Worm (Caenorhabditis elegans) whole organism, L4 larva: ENCODE data around the gene clc-25.
A peak's percentile ranks its signal among the peaks of the same experiment; 100 is the strongest.

ENCODE experiments used
- F10B5.3 ChIP-seq: sonication (generic microtip); optimal IDR thresholded peaks from 2 replicates; lab custom pipeline; 2016; ENCODE audit warnings: mild to moderate bottlenecking, missing genetic modification characterization, missing compliant biosample characterization
- F37D6.2 ChIP-seq: sonication (generic microtip); optimal IDR thresholded peaks from 2 replicates; lab custom pipeline; 2016; ENCODE audit warnings: mild to moderate bottlenecking, missing genetic modification characterization, missing compliant biosample characterization
- F44E2.7 ChIP-seq: fragments of 200-800 bp; sonication (Bioruptor generic); IDR thresholded peaks from 2 replicates; pipeline ENCODE4 v2.1.2; 2022; ENCODE audit warnings: missing genetic modification characterization, missing compliant biosample characterization
- F49E8.2 ChIP-seq: sonication (generic microtip); optimal IDR thresholded peaks from 2 replicates; lab custom pipeline; 2016; ENCODE audit warnings: missing compliant biosample characterization, mild to moderate bottlenecking, missing genetic modification characterization, borderline replicate concordance
- T20F7.1 ChIP-seq: fragments of 200-800 bp; sonication (Bioruptor generic); optimal IDR thresholded peaks from 2 replicates; lab custom pipeline; 2018; ENCODE audit warnings: mild to moderate bottlenecking, missing genetic modification characterization, missing compliant biosample characterization
- T26A8.4 ChIP-seq: fragments of 200-800 bp; sonication (Bioruptor generic); IDR thresholded peaks from 2 replicates; pipeline ENCODE4 v1.3.6; 2022; ENCODE audit warnings: missing genetic modification characterization, missing compliant biosample characterization
- Y105C5A.15 ChIP-seq: fragments of 200-800 bp; sonication (Bioruptor generic); IDR thresholded peaks from 2 replicates; pipeline ENCODE4 v1.3.6; 2022; ENCODE audit warnings: missing genetic modification characterization, missing compliant biosample characterization
- aly-2 ChIP-seq: sonication (generic microtip); optimal IDR thresholded peaks from 2 replicates; lab custom pipeline; 2018; ENCODE audit warnings: missing biosample characterization, missing genetic modification characterization
- attf-4 ChIP-seq: sonication (generic microtip); optimal IDR thresholded peaks from 3 replicates; lab custom pipeline; 2017; ENCODE audit warnings: missing biosample characterization, missing genetic modification characterization
- ceh-32 ChIP-seq: sonication (generic microtip); optimal IDR thresholded peaks from 2 replicates; lab custom pipeline; 2016; ENCODE audit warnings: mild to moderate bottlenecking, missing genetic modification characterization, missing compliant biosample characterization; ENCODE audit not compliant: poor library complexity
- ceh-44 ChIP-seq: fragments of 200-800 bp; sonication (Bioruptor generic); IDR thresholded peaks from 2 replicates; pipeline ENCODE4 v1.3.6; 2022; ENCODE audit warnings: missing genetic modification reagents, missing genetic modification characterization, missing compliant biosample characterization
- ceh-82 ChIP-seq: sonication (generic microtip); optimal IDR thresholded peaks from 2 replicates; lab custom pipeline; 2017; ENCODE audit warnings: missing biosample characterization, missing genetic modification characterization
- cey-2 ChIP-seq: sonication (generic microtip); optimal IDR thresholded peaks from 3 replicates; lab custom pipeline; 2017; ENCODE audit warnings: missing genetic modification characterization, mild to moderate bottlenecking, missing compliant biosample characterization, antibody characterized with exemption, borderline replicate concordance; ENCODE audit not compliant: insufficient read depth
- ctbp-1 ChIP-seq: fragments of 200-800 bp; sonication (Bioruptor generic); IDR thresholded peaks from 2 replicates; pipeline ENCODE4 v1.3.6; 2022; ENCODE audit warnings: missing genetic modification reagents, missing genetic modification characterization, missing compliant biosample characterization
- daf-12 ChIP-seq: fragments of 150-350 bp; optimal IDR thresholded peaks from 2 replicates; lab custom pipeline; 2014; ENCODE audit warnings: missing biosample characterization, missing genetic modification reagents, missing genetic modification characterization
- daf-16 ChIP-seq, 3 experiments: sonication (generic microtip); optimal IDR thresholded peaks; 2 replicates each; lab custom pipeline; 2016 to 2017; ENCODE audit warnings: missing genetic modification characterization in 3 of 3, missing genetic modification reagents in 3 of 3, mild to moderate bottlenecking in 2 of 3, missing compliant biosample characterization in 2 of 3, missing biosample characterization in 1 of 3, moderate library complexity in 1 of 3
- dmd-9 ChIP-seq: fragments of 200-800 bp; sonication (Bioruptor generic); IDR thresholded peaks from 2 replicates; pipeline ENCODE4 v1.3.6; 2022; ENCODE audit warnings: missing genetic modification reagents, missing genetic modification characterization, missing compliant biosample characterization
- duxl-1 ChIP-seq: sonication (generic microtip); optimal IDR thresholded peaks from 2 replicates; lab custom pipeline; 2016; ENCODE audit warnings: mild to moderate bottlenecking, missing genetic modification characterization, moderate library complexity, missing compliant biosample characterization; ENCODE audit not compliant: poor library complexity
- egl-27 ChIP-seq: sonication (generic microtip); optimal IDR thresholded peaks from 3 replicates; lab custom pipeline; 2017; ENCODE audit warnings: missing biosample characterization, missing genetic modification reagents, missing genetic modification characterization
- egl-43 ChIP-seq: fragments of 200-800 bp; sonication (Bioruptor generic); IDR thresholded peaks from 2 replicates; pipeline ENCODE4 v1.3.6; 2022; ENCODE audit warnings: missing genetic modification reagents, missing genetic modification characterization, missing compliant biosample characterization
- fkh-10 ChIP-seq: fragments of 150-350 bp; optimal IDR thresholded peaks from 2 replicates; lab custom pipeline; 2014; ENCODE audit warnings: missing biosample characterization, missing genetic modification reagents, missing genetic modification characterization
- hlh-11 ChIP-seq: fragments of 200-800 bp; sonication (Bioruptor generic); optimal IDR thresholded peaks from 2 replicates; lab custom pipeline; 2018; ENCODE audit warnings: mild to moderate bottlenecking, missing genetic modification characterization, missing compliant biosample characterization
- hlh-30 ChIP-seq: sonication (generic microtip); optimal IDR thresholded peaks from 2 replicates; lab custom pipeline; 2017; ENCODE audit warnings: antibody characterized with exemption, mild to moderate bottlenecking, missing genetic modification characterization, missing compliant biosample characterization; ENCODE audit not compliant: insufficient read depth
- lim-7 ChIP-seq: fragments of 200-800 bp; sonication (Bioruptor generic); IDR thresholded peaks from 2 replicates; pipeline ENCODE4 v1.3.6; 2022; ENCODE audit warnings: missing genetic modification characterization, missing compliant biosample characterization
- lin-1 ChIP-seq: fragments of 200-800 bp; sonication (Bioruptor generic); IDR thresholded peaks from 2 replicates; pipeline ENCODE4 v1.3.6; 2022; ENCODE audit warnings: missing genetic modification reagents, missing genetic modification characterization, missing compliant biosample characterization
- lin-13 ChIP-seq: fragments of 150-350 bp; optimal IDR thresholded peaks from 2 replicates; lab custom pipeline; 2014; ENCODE audit warnings: missing biosample characterization, missing genetic modification reagents, missing genetic modification characterization
- lin-15B ChIP-seq: fragments of 150-350 bp; sonication (generic microtip); optimal IDR thresholded peaks from 3 replicates; lab custom pipeline; 2014; ENCODE audit warnings: missing biosample characterization, missing genetic modification characterization
- lin-38 ChIP-seq: fragments of 200-800 bp; sonication (Bioruptor generic); IDR thresholded peaks from 2 replicates; pipeline ENCODE4 v1.3.6; 2022; ENCODE audit warnings: missing genetic modification reagents, missing genetic modification characterization, missing compliant biosample characterization
- lsy-2 ChIP-seq, 2 experiments: fragments of 150-350 bp in 1 of 2; sonication (generic microtip) in 1 of 2; optimal IDR thresholded peaks; 2 replicates each; lab custom pipeline; 2014 to 2017; ENCODE audit warnings: missing biosample characterization in 2 of 2, missing genetic modification characterization in 2 of 2
- madf-9 ChIP-seq: fragments of 200-800 bp; sonication (Bioruptor generic); conservative IDR thresholded peaks from 2 replicates; pipeline ENCODE4 v1.3.6; 2022; ENCODE audit warnings: missing genetic modification reagents, missing genetic modification characterization, missing compliant biosample characterization
- mep-1 ChIP-seq: fragments of 150-350 bp; sonication (generic microtip); optimal IDR thresholded peaks from 3 replicates; lab custom pipeline; 2014; ENCODE audit warnings: missing biosample characterization, missing genetic modification characterization
- nhr-11 ChIP-seq: fragments of 150-350 bp; optimal IDR thresholded peaks from 2 replicates; lab custom pipeline; 2014; ENCODE audit warnings: missing biosample characterization, missing genetic modification characterization
- nhr-41 ChIP-seq: fragments of 200-800 bp; sonication (Bioruptor generic); IDR thresholded peaks from 2 replicates; pipeline ENCODE4 v1.3.6; 2022; ENCODE audit warnings: missing genetic modification reagents, missing genetic modification characterization, missing compliant biosample characterization
- nhr-48 ChIP-seq: sonication (generic microtip); optimal IDR thresholded peaks from 2 replicates; lab custom pipeline; 2016; ENCODE audit warnings: mild to moderate bottlenecking, missing genetic modification characterization, missing compliant biosample characterization
- nhr-76 ChIP-seq: fragments of 150-350 bp; optimal IDR thresholded peaks from 2 replicates; lab custom pipeline; 2014; ENCODE audit warnings: missing biosample characterization, missing genetic modification characterization
- php-3 ChIP-seq: fragments of 200-800 bp; sonication (Bioruptor generic); IDR thresholded peaks from 2 replicates; pipeline ENCODE4 v1.3.6; 2022; ENCODE audit warnings: missing genetic modification reagents, missing genetic modification characterization, missing compliant biosample characterization
- rbr-2 ChIP-seq: sonication (generic microtip); optimal IDR thresholded peaks from 2 replicates; lab custom pipeline; 2016; ENCODE audit warnings: missing genotype, missing genetic modification characterization, missing compliant biosample characterization
- saeg-2 ChIP-seq: fragments of 200-800 bp; sonication (Bioruptor generic); IDR thresholded peaks from 2 replicates; pipeline ENCODE4 v1.3.6; 2022; ENCODE audit warnings: missing genetic modification reagents, missing genetic modification characterization, missing compliant biosample characterization
- set-16 ChIP-seq: fragments of 200-800 bp; sonication (Bioruptor generic); IDR thresholded peaks from 2 replicates; pipeline ENCODE4 v1.3.6; 2022; ENCODE audit warnings: missing genetic modification reagents, missing genetic modification characterization, missing compliant biosample characterization
- snpc-1.2 ChIP-seq: fragments of 200-800 bp; sonication (Bioruptor generic); IDR thresholded peaks from 2 replicates; pipeline ENCODE4 v1.3.6; 2022; ENCODE audit warnings: missing genetic modification reagents, missing genetic modification characterization, missing compliant biosample characterization
- spr-3 ChIP-seq: fragments of 200-800 bp; sonication (Bioruptor generic); optimal IDR thresholded peaks from 2 replicates; lab custom pipeline; 2018; ENCODE audit warnings: mild to moderate bottlenecking, missing genetic modification characterization, missing compliant biosample characterization
- tra-1 ChIP-seq: fragments of 200-800 bp; sonication (Bioruptor generic); IDR thresholded peaks from 2 replicates; pipeline ENCODE4 v1.3.6; 2022; ENCODE audit warnings: missing genetic modification reagents, missing genetic modification characterization, missing compliant biosample characterization
- unc-130 ChIP-seq: sonication (generic microtip); optimal IDR thresholded peaks from 2 replicates; lab custom pipeline; 2016; ENCODE audit warnings: missing genetic modification reagents, missing genetic modification characterization, missing compliant biosample characterization
- zfp-3 ChIP-seq: fragments of 200-800 bp; sonication (Bioruptor generic); conservative IDR thresholded peaks from 2 replicates; pipeline ENCODE4 v1.3.6; 2022; ENCODE audit warnings: missing genetic modification reagents, missing genetic modification characterization, missing compliant biosample characterization
- zip-2 ChIP-seq: fragments of 150-350 bp; optimal IDR thresholded peaks from 2 replicates; lab custom pipeline; 2014; ENCODE audit warnings: missing biosample characterization, missing genetic modification characterization
- ztf-11 ChIP-seq: fragments of 150-350 bp; optimal IDR thresholded peaks from 2 replicates; lab custom pipeline; 2014; ENCODE audit warnings: missing biosample characterization, missing genetic modification characterization

clc-25 gene

ce11 chrIII:1006206-1006605 is 20.0 kb downstream of the clc-25 start:
- TF ChIP-seq set-16 (GFP tag; lab: Robert Waterston, UW) = peak; percentile 76

DNA sequence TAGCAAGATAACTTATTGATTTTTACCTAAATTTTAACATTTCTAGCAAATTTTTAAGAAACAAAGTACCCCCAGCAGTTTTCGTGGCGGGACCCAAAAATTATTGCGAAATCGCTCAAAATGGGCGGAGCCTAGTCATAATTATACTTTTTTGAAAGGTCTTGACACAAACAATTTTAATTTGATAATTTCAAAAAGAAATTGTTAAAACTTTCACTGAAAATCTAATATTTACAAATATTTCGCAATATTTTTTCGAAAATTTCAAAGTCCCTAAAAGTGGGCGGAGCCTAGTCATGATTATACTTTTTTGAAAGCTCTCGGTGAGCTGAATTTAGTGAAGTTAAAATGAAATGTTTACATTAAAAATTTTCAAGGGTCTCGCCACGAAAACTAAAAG is 21.7 kb downstream of the clc-25 start:
- TF ChIP-seq tra-1 (GFP tag; lab: Robert Waterston, UW) (no peak), mep-1 (tag; lab: Kevin White, UChicago) (no peak), nhr-11 (tag; lab: Kevin White, UChicago) (no peak), F37D6.2 (no peak), T20F7.1 (GFP tag; lab: Kevin White, UChicago) (no peak), F10B5.3 (tag; lab: Kevin White, UChicago) (no peak), attf-4 (tag; lab: Kevin White, UChicago) (no peak), hlh-11 (tag; lab: Kevin White, UChicago) (no peak), lin-15B (tag; lab: Kevin White, UChicago) (no peak), lin-13 (GFP tag; lab: Kevin White, UChicago) (no peak), lin-1 (GFP tag; lab: Robert Waterston, UW) (no peak), lsy-2 (tag; optimal IDR thresholded peaks at IDR 0.05; lab: Kevin White, UChicago) (no peak), zip-2 (tag; lab: Kevin White, UChicago) (no peak), spr-3 (GFP tag; lab: Kevin White, UChicago) (no peak), rbr-2 (tag; lab: Kevin White, UChicago) (no peak), lim-7 (GFP tag; lab: Robert Waterston, UW) (no peak), nhr-41 (GFP tag; lab: Robert Waterston, UW) (no peak), duxl-1 (tag; lab: Kevin White, UChicago) (no peak), aly-2 (tag; lab: Kevin White, UChicago) (no peak)

DNA sequence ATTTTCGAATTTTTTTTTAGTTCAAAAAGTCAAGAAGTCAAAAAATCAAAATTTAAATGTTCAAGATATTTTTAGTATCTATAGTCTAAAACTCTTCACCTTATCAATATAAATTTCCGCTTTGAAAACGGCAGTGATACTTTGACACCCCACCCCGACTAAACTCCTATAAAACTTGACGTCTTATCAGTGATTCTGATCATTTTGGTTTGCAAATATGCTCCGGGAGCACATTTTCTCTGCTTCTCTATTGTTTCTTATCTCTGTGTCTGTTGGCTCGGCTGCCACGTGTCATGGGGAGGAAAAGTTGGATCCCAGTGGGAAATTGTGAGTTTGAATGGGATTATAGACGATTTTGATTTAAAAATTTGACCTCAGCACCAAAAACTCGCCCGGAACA is 23.7 kb downstream of the clc-25 start, which contains the start of gene clec-150:
TSS of gene clec-150 (plus strand) at position 198 of the 400 bp plus-strand sequence.
- TF ChIP-seq attf-4 (tag; lab: Kevin White, UChicago) (no peak), ztf-11 (tag; lab: Kevin White, UChicago) (no peak), unc-130 (GFP tag; lab: Kevin White, UChicago) (no peak), spr-3 (GFP tag; lab: Kevin White, UChicago) (no peak), duxl-1 (tag; lab: Kevin White, UChicago) (no peak), T26A8.4 (no peak), ctbp-1 (GFP tag; lab: Robert Waterston, UW) (no peak), F49E8.2 (tag; lab: Kevin White, UChicago) (no peak), saeg-2 (GFP tag; lab: Robert Waterston, UW) (no peak), egl-43 (GFP tag; lab: Robert Waterston, UW) (no peak), php-3 (GFP tag; lab: Robert Waterston, UW) (peak; percentile 63), hlh-30 (peak; percentile 32), daf-12 (tag; lab: Kevin White, UChicago) (no peak), lin-38 (GFP tag; lab: Robert Waterston, UW) (no peak), daf-16 (GFP tag; optimal IDR thresholded peaks at IDR 0.05; lab: Kevin White, UChicago) (no peak), daf-16 (tag; optimal IDR thresholded peaks at IDR 0.05; lab: Kevin White, UChicago) (peak; percentile 79), egl-27 (tag; lab: Kevin White, UChicago) (no peak), F10B5.3 (tag; lab: Kevin White, UChicago) (no peak), ceh-82 (tag; lab: Kevin White, UChicago) (no peak), nhr-76 (tag; lab: Kevin White, UChicago) (no peak), madf-9 (GFP tag; lab: Robert Waterston, UW) (no peak), zfp-3 (GFP tag; lab: Robert Waterston, UW) (no peak), cey-2 (tag; lab: Kevin White, UChicago) (no peak), F44E2.7 (no peak), dmd-9 (no peak), nhr-41 (GFP tag; lab: Robert Waterston, UW) (peak; percentile 59; the same call in 1 of the 2 replicates), ceh-32 (tag; lab: Kevin White, UChicago) (no peak), Y105C5A.15 (GFP tag; lab: Robert Waterston, UW) (no peak), nhr-48 (tag; lab: Kevin White, UChicago) (peak; percentile 71), snpc-1.2 (GFP tag; lab: Robert Waterston, UW) (no peak), hlh-11 (tag; lab: Kevin White, UChicago) (peak; percentile 82), fkh-10 (GFP tag; lab: Kevin White, UChicago) (no peak), ceh-44 (GFP tag; lab: Robert Waterston, UW) (no peak)
